Fruit fly (Drosophila melanogaster) whole organism, embryonic: ENCODE measurements around the gene RanGAP.

Experiments used
- Atf6 ChIP-seq: fragments of 200-800 bp; sonication (Bioruptor generic); IDR thresholded peaks from 2 replicates; pipeline ENCODE4 v1.3.6; 2022; ENCODE audit warnings: missing biosample characterization, missing genetic modification characterization
- Bgb ChIP-seq: fragments of 200-800 bp; sonication (Bioruptor generic); IDR thresholded peaks from 2 replicates; pipeline ENCODE4 v1.3.6; 2022; ENCODE audit warnings: missing biosample characterization, missing genetic modification characterization; ENCODE audit not compliant: partially characterized antibody
- CG10462 ChIP-seq: fragments of 200-800 bp; sonication (Bioruptor generic); optimal IDR thresholded peaks from 2 replicates; lab custom pipeline; 2016; ENCODE audit warnings: missing biosample characterization, missing genetic modification characterization
- CG11456 ChIP-seq: fragments of 200-800 bp; sonication (Bioruptor generic); IDR thresholded peaks from 3 replicates; pipeline ENCODE4 v1.3.6; 2022; ENCODE audit warnings: missing biosample characterization, missing genetic modification characterization
- CG12219 ChIP-seq: fragments of 200-800 bp; sonication (Bioruptor generic); optimal IDR thresholded peaks from 3 replicates; lab custom pipeline; 2018; ENCODE audit warnings: missing biosample characterization, mild to moderate bottlenecking, missing genetic modification characterization
- CG12659 ChIP-seq: fragments of 200-800 bp; sonication (Bioruptor generic); optimal IDR thresholded peaks from 3 replicates; lab custom pipeline; 2017; ENCODE audit warnings: mild to moderate bottlenecking, missing biosample characterization, missing genetic modification reagents, missing genetic modification characterization
- CG12769 ChIP-seq: fragments of 200-800 bp; sonication (Bioruptor generic); optimal IDR thresholded peaks from 2 replicates; lab custom pipeline; 2019; ENCODE audit warnings: missing biosample characterization, mild to moderate bottlenecking, missing genetic modification characterization, moderate library complexity
- CG13296 ChIP-seq: fragments of 200-800 bp; sonication (Bioruptor generic); optimal IDR thresholded peaks from 3 replicates; lab custom pipeline; 2018; ENCODE audit warnings: missing biosample characterization, mild to moderate bottlenecking, missing genetic modification characterization
- CG1529 ChIP-seq: fragments of 200-800 bp; sonication (Bioruptor generic); optimal IDR thresholded peaks from 3 replicates; lab custom pipeline; 2018; ENCODE audit warnings: missing biosample characterization, missing genetic modification characterization
- CG2712 ChIP-seq: fragments of 200-800 bp; optimal IDR thresholded peaks from 3 replicates; lab custom pipeline; 2019; ENCODE audit warnings: missing biosample characterization, mild to moderate bottlenecking, missing genetic modification characterization, moderate library complexity
- CG3995 ChIP-seq: fragments of 200-800 bp; sonication (Bioruptor generic); optimal IDR thresholded peaks from 3 replicates; lab custom pipeline; 2016; ENCODE audit warnings: missing biosample characterization, missing genetic modification characterization
- CG43689 ChIP-seq: fragments of 200-800 bp; sonication (Bioruptor generic); IDR thresholded peaks from 2 replicates; pipeline ENCODE4 v1.3.6; 2022; ENCODE audit warnings: missing biosample characterization, missing genetic modification characterization
- CG4854 ChIP-seq: fragments of 200-800 bp; sonication (Bioruptor generic); optimal IDR thresholded peaks from 2 replicates; lab custom pipeline; 2016; ENCODE audit warnings: missing biosample characterization, missing genetic modification characterization, inconsistent platforms
- CG5245 ChIP-seq: fragments of 200-800 bp; sonication (Bioruptor generic); optimal IDR thresholded peaks from 3 replicates; lab custom pipeline; 2016; ENCODE audit warnings: missing biosample characterization, missing genetic modification characterization
- CG9215 ChIP-seq: fragments of 200-800 bp; sonication (Bioruptor generic); IDR thresholded peaks from 2 replicates; pipeline ENCODE4 v1.3.6; 2022; ENCODE audit warnings: missing biosample characterization, missing genetic modification characterization
- CG9609 ChIP-seq: fragments of 200-800 bp; sonication (Bioruptor generic); optimal IDR thresholded peaks from 3 replicates; lab custom pipeline; 2016; ENCODE audit warnings: missing biosample characterization, missing genetic modification characterization
- D ChIP-seq, 2 experiments: fragments of 200-800 bp in 1 of 2; fragments of >200 bp in 1 of 2; sonication (Bioruptor generic) in 1 of 2; optimal IDR thresholded peaks; 2 replicates in 1 of 2; 3 replicates in 1 of 2; lab custom pipeline; 2017; ENCODE audit warnings: mild to moderate bottlenecking in 1 of 2, missing biosample characterization in 1 of 2, missing genetic modification characterization in 1 of 2, missing genetic modification reagents in 1 of 2
- Fer1 ChIP-seq: fragments of 200-800 bp; sonication (Bioruptor generic); optimal IDR thresholded peaks from 2 replicates; lab custom pipeline; 2017; ENCODE audit warnings: missing biosample characterization, mild to moderate bottlenecking, missing genetic modification characterization
- GATAe ChIP-seq: fragments of 200-800 bp; sonication (Bioruptor generic); conservative IDR thresholded peaks from 2 replicates; pipeline ENCODE4 v1.3.6; 2022; ENCODE audit warnings: missing biosample characterization, missing genetic modification characterization
- Gug ChIP-seq: fragments of 200-800 bp; sonication (Bioruptor generic); IDR thresholded peaks from 4 replicates; pipeline ENCODE4 v1.3.6; 2022; ENCODE audit warnings: missing biosample characterization, missing genetic modification characterization
- HHEX ChIP-seq: fragments of 200-800 bp; sonication (Bioruptor generic); optimal IDR thresholded peaks from 3 replicates; lab custom pipeline; 2017; ENCODE audit warnings: missing biosample characterization, mild to moderate bottlenecking, missing genetic modification characterization, missing genetic modification reagents
- HmgD ChIP-seq: fragments of 200-800 bp; sonication (Bioruptor generic); optimal IDR thresholded peaks from 3 replicates; lab custom pipeline; 2016; ENCODE audit warnings: missing biosample characterization, missing genetic modification characterization
- Hmx ChIP-seq: fragments of 200-800 bp; sonication (Bioruptor generic); optimal IDR thresholded peaks from 2 replicates; lab custom pipeline; 2016; ENCODE audit warnings: missing biosample characterization, missing genetic modification characterization
- Lim3 ChIP-seq: fragments of 200-800 bp; sonication (Bioruptor generic); IDR thresholded peaks from 2 replicates; pipeline ENCODE4 v1.3.6; 2022; ENCODE audit warnings: missing biosample characterization, missing genetic modification characterization
- Lpt ChIP-seq: fragments of >200 bp; optimal IDR thresholded peaks from 2 replicates; lab custom pipeline; 2018; ENCODE audit warnings: missing biosample characterization, missing genetic modification characterization
- Med ChIP-seq: fragments of 200-800 bp; sonication (Bioruptor generic); peaks from one replicate; lab custom pipeline; 2016; ENCODE audit warnings: missing biosample characterization, missing genetic modification characterization, mild to moderate bottlenecking, inconsistent platforms, moderate library complexity
- Mes4 ChIP-seq: fragments of 200-800 bp; sonication (Bioruptor generic); optimal IDR thresholded peaks from 2 replicates; lab custom pipeline; 2016; ENCODE audit warnings: missing biosample characterization, missing genetic modification characterization
- NFAT ChIP-seq: fragments of 200-800 bp; sonication (Bioruptor generic); IDR thresholded peaks from 2 replicates; pipeline ENCODE4 v1.3.6; 2022; ENCODE audit warnings: missing biosample characterization, missing genetic modification characterization
- Ravus ChIP-seq: fragments of 200-800 bp; sonication (Bioruptor generic); IDR thresholded peaks from 2 replicates; pipeline ENCODE4 v1.3.6; 2022; ENCODE audit warnings: missing biosample characterization, missing genetic modification characterization
- Six4 ChIP-seq: fragments of 200-800 bp; sonication (Bioruptor generic); optimal IDR thresholded peaks from 2 replicates; lab custom pipeline; 2016; ENCODE audit warnings: missing biosample characterization, missing genetic modification characterization
- Sry-β ChIP-seq: fragments of 200-800 bp; sonication (Bioruptor generic); optimal IDR thresholded peaks from 2 replicates; lab custom pipeline; 2018; ENCODE audit warnings: missing biosample characterization, mild to moderate bottlenecking, missing genetic modification characterization, moderate library complexity
- Vsx1 ChIP-seq: fragments of 200-800 bp; sonication (Bioruptor generic); optimal IDR thresholded peaks from 2 replicates; lab custom pipeline; 2017; ENCODE audit warnings: missing biosample characterization, mild to moderate bottlenecking, missing genetic modification characterization, missing genetic modification reagents
- btn ChIP-seq: fragments of 200-800 bp; sonication (Bioruptor generic); optimal IDR thresholded peaks from 2 replicates; lab custom pipeline; 2016; ENCODE audit warnings: missing biosample characterization, missing genetic modification characterization
- cad ChIP-seq: fragments of >200 bp; optimal IDR thresholded peaks from 2 replicates; lab custom pipeline; 2017; ENCODE audit warnings: missing biosample characterization, missing genetic modification characterization
- esg ChIP-seq: fragments of 200-800 bp; sonication (Bioruptor generic); conservative IDR thresholded peaks from 2 replicates; pipeline ENCODE4 v1.3.6; 2022; ENCODE audit warnings: missing biosample characterization, missing genetic modification characterization
- fd64A ChIP-seq: fragments of 200-800 bp; sonication (Bioruptor generic); optimal IDR thresholded peaks from 3 replicates; lab custom pipeline; 2018; ENCODE audit warnings: missing biosample characterization, mild to moderate bottlenecking, missing genetic modification characterization
- gce ChIP-seq: fragments of 200-800 bp; sonication (Bioruptor generic); IDR thresholded peaks from 3 replicates; pipeline ENCODE4 v1.3.6; 2022; ENCODE audit warnings: missing biosample characterization, missing genetic modification characterization
- gcm2 ChIP-seq: fragments of 200-800 bp; sonication (Bioruptor generic); optimal IDR thresholded peaks from 2 replicates; lab custom pipeline; 2016; ENCODE audit warnings: missing biosample characterization, missing genetic modification characterization
- gfzf ChIP-seq: fragments of 200-800 bp; sonication (Bioruptor generic); optimal IDR thresholded peaks from 2 replicates; lab custom pipeline; 2016; ENCODE audit warnings: missing biosample characterization, mild to moderate bottlenecking, missing genetic modification characterization, moderate library complexity
- insv ChIP-seq, 2 experiments: fragments of 200-800 bp; sonication (Bioruptor generic); optimal IDR thresholded peaks; 3 replicates each; lab custom pipeline; 2016 to 2018; ENCODE audit warnings: missing biosample characterization in 2 of 2, missing genetic modification characterization in 2 of 2
- lab ChIP-seq: fragments of 200-800 bp; sonication (Bioruptor generic); optimal IDR thresholded peaks from 3 replicates; lab custom pipeline; 2017; ENCODE audit warnings: missing biosample characterization, missing genetic modification characterization, mild to moderate bottlenecking, moderate library complexity, missing genetic modification reagents
- lov ChIP-seq, 2 experiments: fragments of 200-800 bp in 1 of 2; fragments of >200 bp in 1 of 2; sonication (Bioruptor generic) in 1 of 2; IDR thresholded peaks in 1 of 2; optimal IDR thresholded peaks in 1 of 2; 2 replicates in 1 of 2; 3 replicates in 1 of 2; pipeline versions ENCODE4 v1.3.6 to Lab custom; 2017 to 2022; ENCODE audit warnings: missing biosample characterization in 1 of 2, missing genetic modification characterization in 1 of 2
- mam ChIP-seq: fragments of 200-800 bp; sonication (Bioruptor generic); optimal IDR thresholded peaks from 3 replicates; lab custom pipeline; 2016; ENCODE audit warnings: missing biosample characterization, missing genetic modification characterization
- otp ChIP-seq: fragments of 200-800 bp; sonication (Bioruptor generic); IDR thresholded peaks from 3 replicates; pipeline ENCODE4, ENCODE4 v1.3.6; 2022; ENCODE audit warnings: missing biosample characterization, missing genetic modification characterization
- pum ChIP-seq: fragments of 200-800 bp; sonication (Bioruptor generic); optimal IDR thresholded peaks from 2 replicates; lab custom pipeline; 2016; ENCODE audit warnings: missing biosample characterization, missing genetic modification characterization
- scrt ChIP-seq: fragments of 200-800 bp; sonication (Bioruptor generic); optimal IDR thresholded peaks from 2 replicates; lab custom pipeline; 2018; ENCODE audit warnings: missing biosample characterization, mild to moderate bottlenecking, missing genetic modification characterization, moderate library complexity
- sima ChIP-seq: fragments of 200-800 bp; sonication (Bioruptor generic); optimal IDR thresholded peaks from 2 replicates; lab custom pipeline; 2016; ENCODE audit warnings: missing biosample characterization, missing genetic modification characterization
- slp2 ChIP-seq: fragments of 200-800 bp; sonication (Bioruptor generic); optimal IDR thresholded peaks from 2 replicates; lab custom pipeline; 2016; ENCODE audit warnings: missing biosample characterization, missing genetic modification characterization
- sob ChIP-seq: fragments of 200-800 bp; sonication (Bioruptor generic); IDR thresholded peaks from 2 replicates; pipeline ENCODE4 v1.3.6; 2022; ENCODE audit warnings: missing biosample characterization, missing genetic modification characterization
- sr ChIP-seq: fragments of 200-800 bp; sonication (Bioruptor generic); IDR thresholded peaks from 3 replicates; pipeline ENCODE4 v1.3.6; 2022; ENCODE audit warnings: missing biosample characterization, missing genetic modification characterization
- sug ChIP-seq: fragments of 200-800 bp; optimal IDR thresholded peaks from 2 replicates; lab custom pipeline; 2019; ENCODE audit warnings: missing biosample characterization, mild to moderate bottlenecking, missing genetic modification characterization, moderate library complexity
- zen ChIP-seq: fragments of 200-800 bp; sonication (Bioruptor generic); optimal IDR thresholded peaks from 3 replicates; lab custom pipeline; 2018; ENCODE audit warnings: missing biosample characterization, mild to moderate bottlenecking, missing genetic modification characterization, moderate library complexity

RanGAP gene

DNA sequence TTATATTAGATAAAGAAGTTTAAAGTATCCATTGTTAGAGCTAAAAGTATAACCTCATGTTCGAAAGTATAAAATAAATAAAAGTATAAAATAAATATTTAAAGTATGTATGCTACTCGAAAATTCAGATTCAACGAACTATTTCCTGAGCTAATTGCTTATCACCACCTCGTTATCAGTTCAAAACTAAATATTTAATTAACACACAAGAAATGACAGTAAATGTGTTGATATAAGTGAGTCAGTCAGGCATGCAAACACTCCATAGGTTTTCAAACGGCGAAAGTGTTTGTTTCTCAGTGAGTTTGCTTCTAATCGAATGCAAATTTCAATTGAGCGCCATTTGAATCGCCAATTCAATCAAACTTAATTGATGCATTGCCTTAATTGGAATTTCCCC lies 7.5 kb upstream of the RanGAP start (continued):
- no peak for TF ChIP-seq gfzf (GFP tag; lab: Kevin White, UChicago)
- TF ChIP-seq CG43689 = no peak
- TF ChIP-seq D (optimal IDR thresholded peaks at IDR 0.05; lab: Kevin White, UChicago) = no peak
- TF ChIP-seq D (GFP tag; optimal IDR thresholded peaks at IDR 0.05; lab: Kevin White, UChicago) = peak; percentile 64
- no peak for TF ChIP-seq CG10462 (GFP tag; lab: Kevin White, UChicago)
- no peak for TF ChIP-seq Mes4 (GFP tag; lab: Kevin White, UChicago)
- no peak for TF ChIP-seq Six4 (GFP tag; lab: Kevin White, UChicago)
- no peak for TF ChIP-seq Bgb
- peak; percentile 77 for TF ChIP-seq CG1529 (GFP tag; lab: Kevin White, UChicago)
- TF ChIP-seq CG12659 (GFP tag; lab: Kevin White, UChicago) = peak; percentile 2
- no peak for TF ChIP-seq lov (optimal IDR thresholded peaks at IDR 0.05; lab: Kevin White, UChicago)
- no peak for TF ChIP-seq lov (GFP tag; IDR thresholded peaks at IDR 0.05; lab: Robert Waterston, UW)
- TF ChIP-seq GATAe (GFP tag; lab: Robert Waterston, UW) = no peak
- no peak for TF ChIP-seq NFAT
- TF ChIP-seq insv (GFP tag; optimal IDR thresholded peaks at IDR 0.05; lab: Kevin White, UChicago) = no peak
- no peak for TF ChIP-seq cad
- no peak for TF ChIP-seq esg
- TF ChIP-seq fd64A (GFP tag; lab: Kevin White, UChicago) = peak; percentile 79
- peak; percentile 43 for TF ChIP-seq scrt
- TF ChIP-seq CG9609 = no peak
- TF ChIP-seq Lpt (GFP tag; lab: Kevin White, UChicago) = no peak
- no peak for TF ChIP-seq sima (GFP tag; lab: Kevin White, UChicago)
- peak; percentile 15 for TF ChIP-seq Sry-β
- TF ChIP-seq lab = peak; percentile 82
- TF ChIP-seq HmgD (GFP tag; lab: Kevin White, UChicago) = no peak
- no peak for TF ChIP-seq CG12769 (tag; lab: Kevin White, UChicago)
- no peak for TF ChIP-seq Gug (GFP tag; lab: Robert Waterston, UW)
- no peak for TF ChIP-seq CG11456 (GFP tag; lab: Robert Waterston, UW)
- TF ChIP-seq CG2712 = peak; percentile 74
- no peak for TF ChIP-seq Ravus
- no peak for TF ChIP-seq pum (GFP tag; lab: Kevin White, UChicago)
- peak; percentile 62 for TF ChIP-seq CG12219
- TF ChIP-seq Hmx (GFP tag; lab: Kevin White, UChicago) = no peak
- peak; percentile 70 for TF ChIP-seq Fer1 (GFP tag; lab: Kevin White, UChicago)
- TF ChIP-seq CG3995 (GFP tag; lab: Kevin White, UChicago) = no peak
- TF ChIP-seq sug = peak; percentile 30
- TF ChIP-seq zen (tag; lab: Kevin White, UChicago) = peak; percentile 1
- peak; percentile 45 for TF ChIP-seq HHEX
- peak; percentile 87 for TF ChIP-seq Vsx1
- TF ChIP-seq sob = no peak
- TF ChIP-seq CG9215 (GFP tag; lab: Robert Waterston, UW) = no peak
- TF ChIP-seq CG13296 (GFP tag; lab: Kevin White, UChicago) = peak; percentile 78
- TF ChIP-seq gcm2 = no peak
- peak; percentile 20 for TF ChIP-seq CG4854 (GFP tag; lab: Kevin White, UChicago)
- TF ChIP-seq gce (GFP tag; lab: Robert Waterston, UW) = no peak
- no peak for TF ChIP-seq otp (GFP tag; lab: Robert Waterston, UW)
- TF ChIP-seq slp2 (GFP tag; lab: Kevin White, UChicago) = no peak
- peak; percentile 88 for TF ChIP-seq Med (GFP tag; lab: Kevin White, UChicago)
- TF ChIP-seq Lim3 (GFP tag; lab: Robert Waterston, UW) = no peak
- no peak for TF ChIP-seq CG5245
- no peak for TF ChIP-seq Atf6 (GFP tag; lab: Robert Waterston, UW)
- TF ChIP-seq btn = no peak
- no peak for TF ChIP-seq sr (GFP tag; lab: Robert Waterston, UW)
- TF ChIP-seq mam = no peak
